Worm (Caenorhabditis elegans) whole organism, midembryonic: ENCODE data around the gene clec-19.
"Not testable (repeated sequence)": the region's sequence is repeated elsewhere in the genome, so short reads cannot be mapped to it uniquely, and the experiment has no call there.

ENCODE experiments used
- T22C8.4 ChIP-seq: fragments of 200-800 bp; sonication (Bioruptor generic); IDR thresholded peaks from 2 replicates; pipeline ENCODE4 v1.3.6; 2022; ENCODE audit warnings: missing genetic modification characterization, missing compliant biosample characterization
- cog-1 ChIP-seq: sonication (generic microtip); optimal IDR thresholded peaks from 2 replicates; lab custom pipeline; 2016; ENCODE audit warnings: missing genetic modification characterization, missing compliant biosample characterization
- flt-1 ChIP-seq: fragments of 200-800 bp; sonication (Bioruptor generic); IDR thresholded peaks from 2 replicates; pipeline ENCODE4 v1.3.6; 2022; ENCODE audit warnings: missing genetic modification characterization, missing compliant biosample characterization
- klf-2 ChIP-seq: fragments of 200-800 bp; sonication (Bioruptor generic); conservative IDR thresholded peaks from 2 replicates; pipeline ENCODE4 v1.3.6; 2022; ENCODE audit warnings: missing genetic modification reagents, missing genetic modification characterization, missing compliant biosample characterization
- med-1 ChIP-seq: sonication (generic microtip); optimal IDR thresholded peaks from 2 replicates; lab custom pipeline; 2017; ENCODE audit warnings: missing genetic modification characterization, mild to moderate bottlenecking, missing compliant biosample characterization, antibody characterized with exemption, missing genetic modification reagents; ENCODE audit not compliant: insufficient read depth
- ref-1 ChIP-seq: fragments of 200-800 bp; sonication (Bioruptor generic); conservative IDR thresholded peaks from 2 replicates; pipeline ENCODE4 v1.3.6; 2022; ENCODE audit warnings: missing genetic modification reagents, missing genetic modification characterization, missing compliant biosample characterization
- tab-1 ChIP-seq: fragments of 200-800 bp; sonication (Bioruptor generic); IDR thresholded peaks from 2 replicates; pipeline ENCODE4 v1.3.6; 2022; ENCODE audit warnings: missing genetic modification characterization, missing compliant biosample characterization
- ztf-23 ChIP-seq: fragments of 200-800 bp; sonication (Bioruptor generic); IDR thresholded peaks from 2 replicates; pipeline ENCODE4 v1.3.6; 2022; ENCODE audit warnings: missing genetic modification reagents, missing genetic modification characterization, missing compliant biosample characterization
- ztf-29 ChIP-seq: fragments of 200-800 bp; sonication (Bioruptor generic); IDR thresholded peaks from 2 replicates; pipeline ENCODE4 v1.3.6; 2022; ENCODE audit warnings: missing genetic modification reagents, missing genetic modification characterization, missing compliant biosample characterization

The clec-19 gene

DNA sequence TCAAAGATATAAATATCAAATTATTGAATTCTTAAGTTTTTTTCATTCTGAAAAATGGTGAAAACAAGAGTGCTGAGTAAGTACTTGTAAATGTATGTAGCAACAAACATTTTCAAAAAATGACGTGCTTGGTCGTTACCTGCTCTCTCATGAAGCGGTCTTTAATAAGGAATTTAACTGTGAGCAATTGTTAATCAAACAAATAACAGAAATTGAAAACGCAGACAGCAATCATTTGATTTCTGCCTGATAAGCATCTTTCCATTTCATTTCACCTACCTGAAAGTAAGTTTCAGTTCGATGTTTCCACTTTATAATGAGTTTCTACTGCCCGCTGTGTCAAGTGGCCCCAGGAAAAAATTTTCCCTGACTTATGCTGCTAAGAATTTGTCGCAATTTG is 18.8 kb downstream of the clec-19 start, which contains the start of gene math-28:
TSS of gene math-28 (plus strand) at position 301 of the 400 bp plus-strand sequence.
- TF ChIP-seq T22C8.4 (GFP tag; lab: Robert Waterston, UW) (no peak), tab-1 (GFP tag; lab: Robert Waterston, UW) (no peak), flt-1 (GFP tag; lab: Robert Waterston, UW) (no peak)

DNA sequence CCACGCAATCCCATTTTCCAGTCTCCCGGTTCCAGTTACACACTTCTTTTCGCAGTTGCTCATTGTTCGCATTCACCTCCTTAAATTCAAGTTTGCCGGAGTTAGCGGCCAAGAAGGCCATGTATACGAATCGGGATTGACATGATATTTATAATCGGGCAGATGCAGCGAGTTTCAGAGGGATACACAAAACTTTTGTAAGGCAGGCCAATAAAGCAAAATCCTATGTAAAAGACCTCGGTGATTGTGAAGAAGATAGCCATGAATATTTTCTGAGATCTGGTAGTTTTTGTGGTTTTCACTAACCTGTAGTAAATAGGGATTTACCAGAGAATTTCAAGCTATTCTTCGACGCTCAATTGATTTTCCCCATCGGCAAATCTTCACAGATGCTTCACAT is 22.4 kb downstream of the clec-19 start:
- no peak for TF ChIP-seq flt-1 (GFP tag; lab: Robert Waterston, UW)
- no peak for TF ChIP-seq cog-1 (tag; lab: Kevin White, UChicago)
- TF ChIP-seq klf-2 (GFP tag; lab: Robert Waterston, UW), result no peak
- no peak for TF ChIP-seq ztf-23
- no peak for TF ChIP-seq ztf-29 (GFP tag; lab: Robert Waterston, UW)
- no peak for TF ChIP-seq med-1 (GFP tag; lab: Kevin White, UChicago)
- TF ChIP-seq ref-1 (GFP tag; lab: Robert Waterston, UW), result no peak
- TF ChIP-seq tab-1 (GFP tag; lab: Robert Waterston, UW), result no peak
- no peak for TF ChIP-seq T22C8.4 (GFP tag; lab: Robert Waterston, UW)

ce11 chrII:1771347-1771746 is 27.1 kb downstream of the clec-19 start, which contains the start of gene math-26:
Gene math-26 (plus strand): TSS chrII:1771647.
- not testable (repeated sequence) for TF ChIP-seq med-1 (GFP tag; lab: Kevin White, UChicago); ref-1 (GFP tag; lab: Robert Waterston, UW); ztf-23

ce11 chrII:1771785-1772184 is 27.5 kb downstream of the clec-19 start, which contains the start of gene math-3:
Gene math-3 (plus strand): TSS chrII:1772085.
- TF ChIP-seq ztf-29 (GFP tag; lab: Robert Waterston, UW) (no peak), ztf-23 (no peak), med-1 (GFP tag; lab: Kevin White, UChicago) (no peak), flt-1 (GFP tag; lab: Robert Waterston, UW) (no peak), T22C8.4 (GFP tag; lab: Robert Waterston, UW) (no peak), tab-1 (GFP tag; lab: Robert Waterston, UW) (no peak), klf-2 (GFP tag; lab: Robert Waterston, UW) (no peak), ref-1 (GFP tag; lab: Robert Waterston, UW) (no peak), cog-1 (tag; lab: Kevin White, UChicago) (no peak)

DNA sequence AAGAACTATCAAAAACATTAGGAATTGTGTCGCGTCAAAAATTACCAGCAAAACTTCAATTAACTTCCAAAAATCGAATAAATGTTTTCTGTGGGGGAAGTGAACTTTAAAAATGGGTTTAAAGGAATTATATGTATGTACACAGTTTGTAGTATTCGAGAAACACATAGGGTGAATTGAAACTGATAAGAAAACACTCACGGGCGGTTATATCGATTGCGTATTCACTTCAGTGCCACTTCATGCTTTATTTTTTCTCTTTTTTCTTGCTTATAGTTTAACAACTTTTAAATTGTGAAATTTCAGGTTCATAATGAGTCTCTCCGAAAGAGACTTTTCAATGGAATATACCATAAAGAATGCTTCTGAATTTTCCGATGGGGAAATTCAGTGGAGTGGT is 31.0 kb downstream of the clec-19 start, which contains the start of gene F36H5.14:
TSS of gene F36H5.14 (plus strand) at position 301 of the 400 bp plus-strand sequence.
- not testable (repeated sequence) for TF ChIP-seq T22C8.4, tab-1, flt-1 (GFP tag; lab: Robert Waterston, UW)

ce11 chrII:1782474-1782873 is 38.2 kb downstream of the clec-19 start, which contains the start of gene math-4:
Gene math-4 (minus strand): TSS chrII:1782574.
- TF ChIP-seq ztf-23, result no peak
- TF ChIP-seq tab-1 (GFP tag; lab: Robert Waterston, UW), result no peak
- no peak for TF ChIP-seq ztf-29 (GFP tag; lab: Robert Waterston, UW)
- no peak for TF ChIP-seq cog-1 (tag; lab: Kevin White, UChicago)

DNA sequence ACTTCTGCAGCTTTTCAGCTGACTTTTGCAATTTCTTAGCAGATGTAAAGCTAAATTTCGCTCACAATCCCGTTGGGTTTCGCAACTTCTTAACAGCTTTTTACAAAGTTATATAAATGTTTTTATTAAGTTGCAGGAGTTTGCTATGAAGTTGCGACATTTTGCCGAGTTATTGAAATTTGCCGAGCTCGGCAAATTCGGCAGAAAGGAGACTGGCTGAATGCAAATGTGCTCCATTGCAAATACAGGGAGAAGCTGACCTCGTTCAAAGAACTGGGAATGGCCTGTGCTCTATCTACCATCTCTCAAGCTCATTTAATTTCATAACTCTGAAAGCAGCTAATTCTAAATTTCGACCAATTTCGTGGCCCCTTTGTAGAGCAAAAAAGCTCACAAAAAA is 40.5 kb downstream of the clec-19 start, which contains the start of gene C08F1.11:
TSS of gene C08F1.11 (minus strand) at position 101 of the 400 bp plus-strand sequence.
- TF ChIP-seq tab-1 (GFP tag; lab: Robert Waterston, UW), result no peak
- TF ChIP-seq ztf-29 (GFP tag; lab: Robert Waterston, UW), result no peak
- no peak for TF ChIP-seq T22C8.4 (GFP tag; lab: Robert Waterston, UW)
- no peak for TF ChIP-seq flt-1 (GFP tag; lab: Robert Waterston, UW)
- no peak for TF ChIP-seq klf-2 (GFP tag; lab: Robert Waterston, UW)
- no peak for TF ChIP-seq cog-1 (tag; lab: Kevin White, UChicago)
- TF ChIP-seq med-1 (GFP tag; lab: Kevin White, UChicago), result no peak
- no peak for TF ChIP-seq ref-1 (GFP tag; lab: Robert Waterston, UW)
- TF ChIP-seq ztf-23, result no peak

ce11 chrII:1786209-1786608 is 41.9 kb downstream of the clec-19 start, which contains the start of gene C08F1.10:
Gene C08F1.10 (minus strand): TSS chrII:1786309.
- no peak for TF ChIP-seq flt-1 (GFP tag; lab: Robert Waterston, UW)
- no peak for TF ChIP-seq ztf-29 (GFP tag; lab: Robert Waterston, UW)
- TF ChIP-seq cog-1 (tag; lab: Kevin White, UChicago), result no peak
- no peak for TF ChIP-seq ref-1 (GFP tag; lab: Robert Waterston, UW)
- no peak for TF ChIP-seq T22C8.4 (GFP tag; lab: Robert Waterston, UW)
- TF ChIP-seq klf-2 (GFP tag; lab: Robert Waterston, UW), result no peak
- TF ChIP-seq tab-1 (GFP tag; lab: Robert Waterston, UW), result no peak
- no peak for TF ChIP-seq ztf-23
- no peak for TF ChIP-seq med-1 (GFP tag; lab: Kevin White, UChicago)

DNA sequence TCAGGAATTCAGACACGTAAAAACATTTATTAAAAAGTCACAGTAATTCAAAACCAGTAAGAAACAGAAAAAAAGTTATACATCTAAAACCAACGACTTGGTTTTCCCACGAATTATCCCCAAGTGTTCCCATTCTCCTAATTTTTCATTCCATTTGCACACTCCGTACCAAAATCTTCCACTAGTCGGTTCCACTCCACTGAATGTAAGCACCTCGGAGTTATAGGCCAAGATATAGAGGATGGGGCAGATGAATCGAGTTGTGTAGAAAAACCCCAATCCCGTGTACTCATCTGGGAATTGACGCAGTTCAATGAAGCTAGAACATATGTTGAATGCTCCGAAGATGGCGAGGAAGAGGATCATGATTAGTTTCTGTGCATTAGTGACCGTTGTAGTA is 42.9 kb downstream of the clec-19 start:
- TF ChIP-seq tab-1 (GFP tag; lab: Robert Waterston, UW), result no peak
- no peak for TF ChIP-seq T22C8.4 (GFP tag; lab: Robert Waterston, UW)
- TF ChIP-seq ztf-29 (GFP tag; lab: Robert Waterston, UW), result no peak
- TF ChIP-seq ref-1 (GFP tag; lab: Robert Waterston, UW), result no peak
- TF ChIP-seq flt-1 (GFP tag; lab: Robert Waterston, UW), result no peak
- TF ChIP-seq med-1 (GFP tag; lab: Kevin White, UChicago), result no peak
- no peak for TF ChIP-seq ztf-23
- TF ChIP-seq cog-1 (tag; lab: Kevin White, UChicago), result no peak
- no peak for TF ChIP-seq klf-2 (GFP tag; lab: Robert Waterston, UW)

- TF ChIP-seq ztf-29 (GFP tag; lab: Robert Waterston, UW), result no peak
- TF ChIP-seq ztf-23, result no peak
- no peak for TF ChIP-seq ref-1 (GFP tag; lab: Robert Waterston, UW)
- no peak for TF ChIP-seq tab-1 (GFP tag; lab: Robert Waterston, UW)
- TF ChIP-seq T22C8.4 (GFP tag; lab: Robert Waterston, UW), result no peak
- no peak for TF ChIP-seq klf-2 (GFP tag; lab: Robert Waterston, UW)
- no peak for TF ChIP-seq flt-1 (GFP tag; lab: Robert Waterston, UW)
- no peak for TF ChIP-seq med-1 (GFP tag; lab: Kevin White, UChicago)
- TF ChIP-seq cog-1 (tag; lab: Kevin White, UChicago), result no peak
Measured at ce11 chrII:1788087-1788486, 43.8 kb downstream of the clec-19 start, which contains the start of the genes C08F1.6 and fbxb-13. Gene C08F1.6 (minus strand): TSS chrII:1788187. Gene fbxb-13 (plus strand): TSS chrII:1788277.
